Fruit fly (Drosophila melanogaster): ENCODE measurements around the gene GstD6.

GstD6 gene

dm6 chr3R:12352003-12352402 lies 24.9 kb upstream of the GstD6 start, which contains the start of gene CG10041 (continued):
- TF ChIP-seq knrl (GFP tag; IDR thresholded peaks at IDR 0.05; ENCODE audit: partially characterized antibody) (no peak), Dbx (GFP tag; IDR thresholded peaks at IDR 0.05) (no peak), CG43689 (GFP tag; IDR thresholded peaks at IDR 0.05) (no peak), Hr51 (GFP tag; optimal IDR thresholded peaks at IDR 0.05) (no peak)

- no peak for TF ChIP-seq CG16779 (GFP tag; IDR thresholded peaks at IDR 0.05)
- no peak for TF ChIP-seq Ptx1 (GFP tag; IDR thresholded peaks at IDR 0.05)
- TF ChIP-seq CG7745 (tag; optimal IDR thresholded peaks at IDR 0.05), result no peak
- TF ChIP-seq HLH4C (GFP tag; IDR thresholded peaks at IDR 0.05; ENCODE audit: partially characterized antibody), result peak; percentile 37; the same call in 2 of the 3 replicates
- no peak for TF ChIP-seq aop (GFP tag; IDR thresholded peaks at IDR 0.05)
- 0 out of 2 replicates have a peak, but pooled peaks have one; percentile 27 for TF ChIP-seq CG17328 (GFP tag; IDR thresholded peaks at IDR 0.05)
- TF ChIP-seq dmrt11E (tag; optimal IDR thresholded peaks at IDR 0.05), result no peak
- TF ChIP-seq D (optimal IDR thresholded peaks at IDR 0.05), result no peak
- TF ChIP-seq D (GFP tag; optimal IDR thresholded peaks at IDR 0.05), result no peak
- no peak for TF ChIP-seq C15 (GFP tag; IDR thresholded peaks at IDR 0.05)
- TF ChIP-seq slbo (GFP tag; IDR thresholded peaks at IDR 0.05), result no peak
- TF ChIP-seq Scr (GFP tag; IDR thresholded peaks at IDR 0.05; ENCODE audit: partially characterized antibody), result peak; percentile 76
- TF ChIP-seq CG1024 (GFP tag; IDR thresholded peaks at IDR 0.05), result no peak
- peak; percentile 73 for TF ChIP-seq sens (GFP tag)
- peak; percentile 30 for TF ChIP-seq Dek (tag; optimal IDR thresholded peaks at IDR 0.05)
- TF ChIP-seq bigmax (GFP tag; optimal IDR thresholded peaks at IDR 0.05), result no peak
- peak; percentile 67 for TF ChIP-seq Dref (GFP tag; IDR thresholded peaks at IDR 0.05)
- TF ChIP-seq ewg (GFP tag; optimal IDR thresholded peaks at IDR 0.05), result no peak
- TF ChIP-seq TFAM (GFP tag; optimal IDR thresholded peaks at IDR 0.05), result no peak
- TF ChIP-seq vvl (GFP tag; IDR thresholded peaks at IDR 0.05), result peak; percentile 15; the same call in 1 of the 2 replicates
- TF ChIP-seq CG4707 (GFP tag; optimal IDR thresholded peaks at IDR 0.05), result no peak
- peak; percentile 34 for TF ChIP-seq CG12391 (tag; optimal IDR thresholded peaks at IDR 0.05)
- TF ChIP-seq bbx (GFP tag; IDR thresholded peaks at IDR 0.05; ENCODE audit: partially characterized antibody), result peak; percentile 61
- peak; percentile 1 for TF ChIP-seq gcm (GFP tag; optimal IDR thresholded peaks at IDR 0.05)
- peak; percentile 52 for TF ChIP-seq CTCF (GFP tag; optimal IDR thresholded peaks at IDR 0.05)
- TF ChIP-seq CG10462 (GFP tag; optimal IDR thresholded peaks at IDR 0.05), result no peak
- peak; percentile 60 for TF ChIP-seq CG2116 (GFP tag; optimal IDR thresholded peaks at IDR 0.05)
- no peak for TF ChIP-seq pnt (GFP tag; optimal IDR thresholded peaks at IDR 0.05)
- TF ChIP-seq trem (tag; optimal IDR thresholded peaks at IDR 0.05), result peak; percentile 63
- no peak for TF ChIP-seq Hr3 (GFP tag; optimal IDR thresholded peaks at IDR 0.05)
- TF ChIP-seq ranshi (GFP tag; IDR thresholded peaks at IDR 0.05), result no peak
- TF ChIP-seq vfl (GFP tag; optimal IDR thresholded peaks at IDR 0.05), result no peak
- peak; percentile 16 for TF ChIP-seq CG13424 (tag; optimal IDR thresholded peaks at IDR 0.05)
- no peak for TF ChIP-seq lab (GFP tag; optimal IDR thresholded peaks at IDR 0.05)
- no peak for TF ChIP-seq Side (GFP tag; optimal IDR thresholded peaks at IDR 0.05)
- TF ChIP-seq CG14667 (GFP tag; IDR thresholded peaks at IDR 0.05), result no peak
- peak; percentile 96 for TF ChIP-seq MESR4 (GFP tag; optimal IDR thresholded peaks at IDR 0.05)
- TF ChIP-seq sim (GFP tag; IDR thresholded peaks at IDR 0.05), result no peak
- TF ChIP-seq grau (tag; optimal IDR thresholded peaks at IDR 0.05), result peak; percentile 42
- no peak for TF ChIP-seq sc (optimal IDR thresholded peaks at IDR 0.05)
- TF ChIP-seq sc (GFP tag; optimal IDR thresholded peaks at IDR 0.05), result no peak
- TF ChIP-seq CG3163 (GFP tag; optimal IDR thresholded peaks at IDR 0.05), result no peak
- no peak for TF ChIP-seq CG17385 (GFP tag; optimal IDR thresholded peaks at IDR 0.05)
- no peak for TF ChIP-seq Kr (GFP tag; optimal IDR thresholded peaks at IDR 0.05)
- no peak for TF ChIP-seq CG7839 (tag; optimal IDR thresholded peaks at IDR 0.05)
- peak; percentile 51 for TF ChIP-seq CG17186 (GFP tag; optimal IDR thresholded peaks at IDR 0.05)
- TF ChIP-seq Doc3 (GFP tag; IDR thresholded peaks at IDR 0.05; ENCODE audit: partially characterized antibody), result peak; percentile 56; the same call in 2 of the 3 replicates
These were observed 20.9 kb upstream of the GstD6 start, which contains the start of gene MBD-R2 for dm6 chr3R:12356044-12356443. Gene MBD-R2 (minus strand): TSS chr3R:12356265.
